Worm (Caenorhabditis elegans) whole organism, young adult: Measurements from ENCODE around the gene pes-9.

ENCODE experiments used
- ama-1 ChIP-seq, 3 experiments: fragments of 150-350 bp in 1 of 3; sonication (generic microtip) in 2 of 3; optimal IDR thresholded peaks; 2 replicates each; lab custom pipeline; 2014 to 2018; ENCODE audit warnings: missing biosample characterization in 2 of 3, missing genetic modification characterization in 2 of 3, missing genetic modification reagents in 2 of 3
- ccch-3 ChIP-seq: fragments of 200-800 bp; sonication (Bioruptor generic); optimal IDR thresholded peaks from 2 replicates; lab custom pipeline; 2018; ENCODE audit warnings: mild to moderate bottlenecking, missing genetic modification characterization, missing compliant biosample characterization
- ceh-40 ChIP-seq: fragments of 200-800 bp; sonication (Bioruptor generic); IDR thresholded peaks from 2 replicates; pipeline ENCODE4 v1.3.6; 2022; ENCODE audit warnings: missing genetic modification characterization, missing compliant biosample characterization
- ceh-91 ChIP-seq: fragments of 200-800 bp; sonication (Bioruptor generic); IDR thresholded peaks from 2 replicates; pipeline ENCODE4 v1.3.6; 2022; ENCODE audit warnings: missing genetic modification reagents, missing genetic modification characterization, missing compliant biosample characterization
- dpff-1 ChIP-seq: sonication (generic microtip); optimal IDR thresholded peaks from 2 replicates; lab custom pipeline; 2017; ENCODE audit warnings: mild to moderate bottlenecking, missing genetic modification characterization, missing compliant biosample characterization
- dpl-1 ChIP-seq: fragments of 150-350 bp; optimal IDR thresholded peaks from 2 replicates; lab custom pipeline; 2014; ENCODE audit warnings: missing biosample characterization, missing genetic modification reagents, missing genetic modification characterization
- hlh-12 ChIP-seq: sonication (generic microtip); optimal IDR thresholded peaks from 2 replicates; lab custom pipeline; 2016; ENCODE audit warnings: missing genetic modification characterization, missing compliant biosample characterization
- hmg-1.2 ChIP-seq: fragments of 200-800 bp; sonication (Bioruptor generic); IDR thresholded peaks from 2 replicates; pipeline ENCODE4 v1.3.6; 2022; ENCODE audit warnings: missing genetic modification reagents, missing genetic modification characterization, missing compliant biosample characterization
- nfya-1 ChIP-seq: sonication (generic microtip); optimal IDR thresholded peaks from 2 replicates; lab custom pipeline; 2017; ENCODE audit warnings: antibody characterized with exemption, missing compliant biosample characterization, missing genetic modification characterization, borderline replicate concordance; ENCODE audit not compliant: insufficient read depth
- snpc-4 ChIP-seq, 5 experiments: fragments of 150-350 bp in 1 of 5; sonication (generic microtip) in 4 of 5; optimal IDR thresholded peaks; 2 replicates each; lab custom pipeline; 2014 to 2018; ENCODE audit warnings: missing genetic modification characterization in 5 of 5, missing biosample characterization in 3 of 5, antibody characterized with exemption in 2 of 5, mild to moderate bottlenecking in 2 of 5, missing compliant biosample characterization in 2 of 5, missing genotype in 2 of 5, moderate library complexity in 2 of 5, missing genetic modification reagents in 1 of 5

- TF ChIP-seq snpc-4 (GFP tag; optimal IDR thresholded peaks at IDR 0.05; lab: Kevin White, UChicago) = no peak
- TF ChIP-seq snpc-4 (tag; optimal IDR thresholded peaks at IDR 0.05; lab: Kevin White, UChicago) = no peak
- no peak for TF ChIP-seq ccch-3 (GFP tag; lab: Kevin White, UChicago)
- TF ChIP-seq hmg-1.2 (GFP tag; lab: Robert Waterston, UW) = no peak
- no peak for TF ChIP-seq ama-1 (optimal IDR thresholded peaks at IDR 0.05; lab: Kevin White, UChicago)
- no peak for TF ChIP-seq ama-1 (GFP tag; optimal IDR thresholded peaks at IDR 0.05; lab: Kevin White, UChicago)
- TF ChIP-seq ceh-91 (GFP tag; lab: Robert Waterston, UW) = no peak
- no peak for TF ChIP-seq ceh-40 (GFP tag; lab: Robert Waterston, UW)
- no peak for TF ChIP-seq dpff-1
- TF ChIP-seq nfya-1 (tag; lab: Kevin White, UChicago) = no peak
- no peak for TF ChIP-seq hlh-12 (tag; lab: Kevin White, UChicago)
- TF ChIP-seq dpl-1 (GFP tag; lab: Kevin White, UChicago) = no peak
Observed at ce11 chrV:14614454-14614853, 17.6 kb upstream of the pes-9 start.
